Fruit fly (Drosophila melanogaster): Measurements from ENCODE around the gene obst-F.

DNA sequence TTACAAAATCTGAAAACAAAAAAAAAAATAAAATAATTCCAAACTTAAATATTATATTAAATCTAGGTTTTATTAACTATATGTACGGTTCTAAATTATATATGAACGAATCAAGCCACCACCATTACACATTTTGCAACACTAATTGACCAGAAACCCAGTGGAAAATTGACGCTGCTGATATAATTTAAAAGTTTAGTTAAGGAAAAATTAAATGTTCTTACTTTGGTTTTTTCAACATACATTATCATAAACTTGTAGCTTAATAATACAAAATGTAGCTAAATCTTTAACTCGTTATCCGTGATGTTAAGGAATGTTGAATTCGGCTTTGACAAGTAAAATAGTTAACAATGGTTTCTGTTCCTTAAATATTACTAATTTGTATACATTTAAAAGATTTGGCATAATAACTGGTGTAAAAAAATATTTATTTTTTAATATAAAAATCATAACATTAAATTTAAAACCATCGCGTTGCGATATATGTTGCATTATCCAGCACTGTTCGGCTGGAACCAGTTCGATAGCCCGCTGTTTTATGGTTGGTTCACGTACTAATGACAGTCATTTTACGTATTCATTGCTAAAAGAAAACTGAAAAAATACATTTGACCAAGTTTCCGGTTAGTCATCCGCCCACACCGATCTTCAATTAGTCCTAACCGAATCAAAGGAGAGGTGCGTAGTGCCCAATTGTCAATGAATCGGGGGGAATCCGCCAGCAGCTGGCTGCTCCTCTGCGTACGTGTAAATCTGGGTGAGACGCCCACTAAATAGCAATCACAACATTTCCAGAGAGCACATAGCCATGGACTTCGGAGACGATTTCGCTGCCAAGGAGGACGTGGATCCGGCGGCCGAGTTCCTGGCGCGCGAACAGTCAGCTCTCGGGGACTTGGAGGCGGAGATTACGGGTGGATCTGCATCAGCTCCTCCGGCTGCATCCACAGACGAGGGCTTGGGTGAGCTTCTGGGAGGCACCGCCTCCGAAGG lies 40.8 kb upstream of the obst-F start:
- TF ChIP-seq kay (GFP tag; ENCODE audit: borderline replicate concordance), result peak; percentile 82
- peak; percentile 60 for TF ChIP-seq pad (GFP tag; optimal IDR thresholded peaks at IDR 0.05)
- peak; percentile 36 for TF ChIP-seq ovo (GFP tag; optimal IDR thresholded peaks at IDR 0.05)
- peak; percentile 50 for TF ChIP-seq CG33017 (tag; optimal IDR thresholded peaks at IDR 0.05)
- peak; percentile 17 for TF ChIP-seq Mnt (GFP tag; optimal IDR thresholded peaks at IDR 0.05)
- TF ChIP-seq tj (GFP tag; optimal IDR thresholded peaks at IDR 0.05), result peak; percentile 34

Data from whole organism, adult.